Fruit fly (Drosophila melanogaster) whole organism, embryonic: ENCODE data around the gene tinc.
A peak's percentile ranks its signal among the peaks of the same experiment; 100 is the strongest.

Source experiments
- CG14050 ChIP-seq: fragments of 200-800 bp; sonication (Bioruptor generic); IDR thresholded peaks from 3 replicates; pipeline ENCODE4 v1.3.6; 2022; ENCODE audit warnings: missing biosample characterization, missing genetic modification characterization
- CG17568 ChIP-seq: fragments of 200-800 bp; sonication (Bioruptor generic); optimal IDR thresholded peaks from 2 replicates; lab custom pipeline; 2018; ENCODE audit warnings: missing biosample characterization, mild to moderate bottlenecking, missing genetic modification characterization, moderate library complexity
- CG1832 ChIP-seq: fragments of 200-800 bp; sonication (Bioruptor generic); optimal IDR thresholded peaks from 2 replicates; lab custom pipeline; 2017; ENCODE audit warnings: missing biosample characterization, mild to moderate bottlenecking, missing genetic modification characterization, inconsistent platforms
- Sin3A ChIP-seq: fragments of >200 bp; optimal IDR thresholded peaks from 2 replicates; lab custom pipeline; 2018
- cwo ChIP-seq: fragments of 200-800 bp; sonication (Bioruptor generic); optimal IDR thresholded peaks from 3 replicates; lab custom pipeline; 2017; ENCODE audit warnings: missing biosample characterization, missing genetic modification characterization, mild to moderate bottlenecking, moderate library complexity, missing genetic modification reagents
- lab ChIP-seq: fragments of 200-800 bp; sonication (Bioruptor generic); optimal IDR thresholded peaks from 3 replicates; lab custom pipeline; 2017; ENCODE audit warnings: missing biosample characterization, missing genetic modification characterization, mild to moderate bottlenecking, moderate library complexity, missing genetic modification reagents
- pnt ChIP-seq: fragments of 200-800 bp; sonication (Bioruptor generic); optimal IDR thresholded peaks from 3 replicates; lab custom pipeline; 2016; ENCODE audit warnings: missing biosample characterization, missing genetic modification characterization

DNA sequence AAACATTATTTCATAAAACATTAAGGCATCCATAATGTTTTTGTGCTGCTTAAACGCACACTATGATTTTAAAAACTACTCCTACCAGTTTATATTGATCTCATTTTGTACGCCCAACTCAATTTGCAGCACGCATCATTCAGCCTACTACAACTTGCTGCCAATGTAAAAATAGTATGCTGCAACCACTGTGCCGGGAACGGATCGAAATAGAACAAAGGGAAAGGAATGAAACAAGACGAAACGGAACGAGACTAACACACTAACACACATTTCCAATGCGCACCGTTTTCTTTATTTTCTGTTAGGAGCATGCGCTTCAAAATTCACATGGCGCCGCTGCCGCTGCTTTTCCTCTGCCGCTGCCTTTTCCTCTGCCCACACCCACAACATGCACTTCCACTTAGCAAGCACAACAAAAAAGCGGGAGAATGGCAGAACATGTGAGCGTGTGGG lies 34.4 kb upstream of the tinc start:
- TF ChIP-seq CG17568 (GFP tag; lab: Kevin White, UChicago): no peak
- no peak for TF ChIP-seq CG1832 (GFP tag; lab: Kevin White, UChicago)
- no peak for TF ChIP-seq CG14050 (GFP tag; lab: Robert Waterston, UW)
- TF ChIP-seq Sin3A (lab: Kevin White, UChicago): no peak
- TF ChIP-seq pnt (GFP tag; lab: Kevin White, UChicago): no peak
- TF ChIP-seq cwo (GFP tag; lab: Kevin White, UChicago): no peak
- peak; percentile 45 for TF ChIP-seq lab (GFP tag; lab: Kevin White, UChicago)
